Fruit fly (Drosophila melanogaster) whole organism, pupa: ENCODE measurements around the gene Dph1.

Source experiments
- CG10348 ChIP-seq: fragments of 200-800 bp; sonication (Bioruptor generic); IDR thresholded peaks from 2 replicates; pipeline ENCODE4 v1.3.6; 2022; ENCODE audit warnings: missing biosample characterization, missing genetic modification characterization
- CG12605 ChIP-seq: fragments of 200-800 bp; sonication (Bioruptor generic); IDR thresholded peaks from 2 replicates; pipeline ENCODE4 v1.3.6; 2022; ENCODE audit warnings: missing biosample characterization, missing genetic modification characterization
- CG13204 ChIP-seq: fragments of 200-800 bp; sonication (Bioruptor generic); optimal IDR thresholded peaks from 2 replicates; lab custom pipeline; 2018; ENCODE audit warnings: missing biosample characterization, mild to moderate bottlenecking, missing genetic modification characterization, moderate library complexity
- CG14655 ChIP-seq: fragments of 200-800 bp; sonication (Bioruptor generic); optimal IDR thresholded peaks from 3 replicates; lab custom pipeline; 2017; ENCODE audit warnings: mild to moderate bottlenecking, missing biosample characterization, missing genetic modification reagents, missing genetic modification characterization
- CG15710 ChIP-seq: fragments of 200-800 bp; sonication (Bioruptor generic); optimal IDR thresholded peaks from 2 replicates; lab custom pipeline; 2018; ENCODE audit warnings: missing biosample characterization, mild to moderate bottlenecking, missing genetic modification characterization, moderate library complexity
- CG17806 ChIP-seq: fragments of 200-800 bp; sonication (Bioruptor generic); optimal IDR thresholded peaks from 2 replicates; lab custom pipeline; 2018; ENCODE audit warnings: missing biosample characterization, mild to moderate bottlenecking, missing genetic modification characterization, moderate library complexity
- CG32121 ChIP-seq: fragments of 200-800 bp; sonication (Bioruptor generic); IDR thresholded peaks from 2 replicates; pipeline ENCODE4 v1.3.6; 2022; ENCODE audit warnings: missing biosample characterization, missing genetic modification characterization
- CG34367 ChIP-seq: fragments of 200-800 bp; sonication (Bioruptor generic); optimal IDR thresholded peaks from 2 replicates; lab custom pipeline; 2018; ENCODE audit warnings: missing biosample characterization, mild to moderate bottlenecking, missing genetic modification characterization
- CG4496 ChIP-seq: fragments of 200-800 bp; sonication (Bioruptor generic); IDR thresholded peaks from 3 replicates; pipeline ENCODE4 v1.3.6; 2022; ENCODE audit warnings: missing biosample characterization, missing genetic modification characterization
- CG8159 ChIP-seq: fragments of 200-800 bp; sonication (Bioruptor generic); optimal IDR thresholded peaks from 3 replicates; lab custom pipeline; 2018; ENCODE audit warnings: missing biosample characterization, mild to moderate bottlenecking, missing genetic modification characterization, moderate library complexity
- CG8301 ChIP-seq: fragments of 200-800 bp; sonication (Bioruptor generic); optimal IDR thresholded peaks from 2 replicates; lab custom pipeline; 2018; ENCODE audit warnings: missing biosample characterization, mild to moderate bottlenecking, missing genetic modification characterization
- CG9948 ChIP-seq: fragments of 200-800 bp; sonication (Bioruptor generic); optimal IDR thresholded peaks from 2 replicates; lab custom pipeline; 2018; ENCODE audit warnings: missing biosample characterization, mild to moderate bottlenecking, missing genetic modification characterization, moderate library complexity
- D1 ChIP-seq: fragments of 200-800 bp; sonication (Bioruptor generic); optimal IDR thresholded peaks from 2 replicates; lab custom pipeline; 2018; ENCODE audit warnings: missing biosample characterization, mild to moderate bottlenecking, missing genetic modification characterization, moderate library complexity
- EcR ChIP-seq: fragments of 200-800 bp; sonication (Bioruptor generic); optimal IDR thresholded peaks from 3 replicates; lab custom pipeline; 2019; ENCODE audit warnings: missing biosample characterization, missing genetic modification characterization, mild to moderate bottlenecking, moderate library complexity, missing genetic modification reagents
- Ets98B ChIP-seq: fragments of 200-800 bp; sonication (Bioruptor generic); IDR thresholded peaks from 2 replicates; pipeline ENCODE4 v1.3.6; 2022; ENCODE audit warnings: missing biosample characterization, missing genetic modification characterization
- Pif1A ChIP-seq: fragments of 200-800 bp; sonication (Bioruptor generic); optimal IDR thresholded peaks from 3 replicates; lab custom pipeline; 2016; ENCODE audit warnings: missing biosample characterization, missing genetic modification characterization
- Pif1B ChIP-seq: fragments of 200-800 bp; sonication (Bioruptor generic); optimal IDR thresholded peaks from 3 replicates; lab custom pipeline; 2016; ENCODE audit warnings: missing biosample characterization, missing genetic modification characterization
- Snoo ChIP-seq: fragments of 200-800 bp; sonication (Bioruptor generic); optimal IDR thresholded peaks from 3 replicates; lab custom pipeline; 2017; ENCODE audit warnings: missing biosample characterization, mild to moderate bottlenecking, missing genetic modification characterization, inconsistent platforms
- fd96Ca ChIP-seq: fragments of 200-800 bp; sonication (Bioruptor generic); IDR thresholded peaks from 3 replicates; pipeline ENCODE4 v1.3.6; 2022; ENCODE audit warnings: missing biosample characterization, missing genetic modification characterization
- gl ChIP-seq: fragments of 200-800 bp; sonication (Bioruptor generic); optimal IDR thresholded peaks from 2 replicates; lab custom pipeline; 2018; ENCODE audit warnings: missing biosample characterization, mild to moderate bottlenecking, missing genetic modification characterization
- rn ChIP-seq: fragments of 200-800 bp; sonication (Bioruptor generic); IDR thresholded peaks from 2 replicates; pipeline ENCODE4 v1.3.6; 2022; ENCODE audit warnings: missing biosample characterization, missing genetic modification characterization

Gene Dph1

DNA sequence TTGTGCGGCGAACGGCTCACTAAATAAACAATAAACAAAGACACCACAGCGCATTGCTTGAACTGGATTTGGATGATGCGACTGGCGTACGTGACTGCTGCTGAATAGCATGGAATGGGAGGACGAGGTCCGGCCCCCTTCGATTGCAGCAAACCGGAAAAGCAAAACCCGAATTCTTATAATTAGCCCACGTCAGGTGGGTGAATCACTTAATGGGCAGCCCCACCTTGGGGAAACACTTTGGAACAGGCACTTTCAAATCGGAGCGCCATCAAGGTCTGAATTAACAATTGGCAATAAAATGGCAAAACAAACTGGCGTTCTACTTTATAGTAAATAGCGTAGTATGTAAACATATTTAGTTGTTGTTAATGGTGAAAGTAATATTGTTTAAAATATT is 936 bp downstream of the Dph1 start:
- no peak for TF ChIP-seq rn (GFP tag; lab: Robert Waterston, UW)
- no peak for TF ChIP-seq gl (tag; lab: Kevin White, UChicago)
- TF ChIP-seq Pif1B (GFP tag; lab: Kevin White, UChicago) = no peak
- no peak for TF ChIP-seq D1 (tag; lab: Kevin White, UChicago)
- no peak for TF ChIP-seq CG34367 (tag; lab: Kevin White, UChicago)
- no peak for TF ChIP-seq CG9948 (tag; lab: Kevin White, UChicago)
- no peak for TF ChIP-seq CG8301 (tag; lab: Kevin White, UChicago)
- TF ChIP-seq Ets98B (GFP tag; lab: Robert Waterston, UW) = no peak
- TF ChIP-seq CG12605 (GFP tag; lab: Robert Waterston, UW) = no peak
- TF ChIP-seq CG8159 (tag; lab: Kevin White, UChicago) = no peak
- no peak for TF ChIP-seq CG4496 (GFP tag; lab: Robert Waterston, UW)
- no peak for TF ChIP-seq CG14655 (GFP tag; lab: Kevin White, UChicago)
- no peak for TF ChIP-seq EcR (GFP tag; lab: Kevin White, UChicago)
- TF ChIP-seq Snoo (tag; lab: Kevin White, UChicago) = no peak
- no peak for TF ChIP-seq fd96Ca (GFP tag; lab: Robert Waterston, UW)
- TF ChIP-seq CG32121 (GFP tag; lab: Robert Waterston, UW) = no peak
- TF ChIP-seq CG17806 (tag; lab: Kevin White, UChicago) = no peak
- TF ChIP-seq CG13204 = no peak
- no peak for TF ChIP-seq CG15710 (tag; lab: Kevin White, UChicago)
- TF ChIP-seq CG10348 (GFP tag; lab: Robert Waterston, UW) = no peak
- TF ChIP-seq, all 21 proteins: peak for 0

DNA sequence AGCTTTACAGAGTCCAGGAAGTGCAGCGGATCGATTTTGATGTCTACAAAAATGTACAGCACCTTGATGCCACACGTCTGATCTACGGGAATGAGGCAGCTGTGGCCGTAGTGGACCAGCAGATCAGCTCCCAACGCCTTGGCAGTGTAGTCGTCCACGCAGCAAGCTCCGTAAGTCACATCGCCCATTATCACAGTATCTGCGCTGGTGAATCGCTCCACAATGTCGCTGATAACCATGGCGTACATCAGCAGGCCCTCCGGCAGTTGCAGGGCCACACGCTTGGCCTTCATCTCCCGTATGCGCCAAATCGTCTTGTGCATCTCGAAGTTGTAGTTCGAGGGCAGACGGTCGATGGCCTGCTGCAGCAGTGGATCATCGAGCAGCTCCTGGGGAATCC is 1.7 kb downstream of the Dph1 start:
- TF ChIP-seq EcR (GFP tag; lab: Kevin White, UChicago) (peak; percentile 38), gl (tag; lab: Kevin White, UChicago) (no peak)

DNA sequence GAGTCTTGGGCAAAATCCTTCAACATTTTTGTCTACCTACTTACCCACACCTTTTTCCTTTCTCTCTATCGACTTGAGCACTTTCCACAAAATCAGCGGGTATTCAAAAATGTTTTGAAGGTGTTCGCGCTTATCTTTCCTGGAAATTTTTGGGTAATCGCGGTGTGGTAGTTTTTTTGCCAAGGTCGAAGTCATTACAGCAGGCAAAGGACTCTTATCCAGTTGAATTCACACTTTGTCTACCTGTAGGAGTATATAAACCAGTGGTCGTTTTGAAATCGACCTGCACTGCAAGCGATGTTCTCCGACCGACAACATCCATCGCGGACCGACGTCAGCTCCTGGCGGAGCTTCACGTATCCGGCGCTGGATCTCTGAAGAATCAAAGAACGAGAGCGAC is 3.9 kb downstream of the Dph1 start:
- TF ChIP-seq CG17806 (tag; lab: Kevin White, UChicago) (no peak), CG32121 (GFP tag; lab: Robert Waterston, UW) (no peak), Pif1A (no peak), Snoo (tag; lab: Kevin White, UChicago) (no peak), gl (tag; lab: Kevin White, UChicago) (no peak)

DNA sequence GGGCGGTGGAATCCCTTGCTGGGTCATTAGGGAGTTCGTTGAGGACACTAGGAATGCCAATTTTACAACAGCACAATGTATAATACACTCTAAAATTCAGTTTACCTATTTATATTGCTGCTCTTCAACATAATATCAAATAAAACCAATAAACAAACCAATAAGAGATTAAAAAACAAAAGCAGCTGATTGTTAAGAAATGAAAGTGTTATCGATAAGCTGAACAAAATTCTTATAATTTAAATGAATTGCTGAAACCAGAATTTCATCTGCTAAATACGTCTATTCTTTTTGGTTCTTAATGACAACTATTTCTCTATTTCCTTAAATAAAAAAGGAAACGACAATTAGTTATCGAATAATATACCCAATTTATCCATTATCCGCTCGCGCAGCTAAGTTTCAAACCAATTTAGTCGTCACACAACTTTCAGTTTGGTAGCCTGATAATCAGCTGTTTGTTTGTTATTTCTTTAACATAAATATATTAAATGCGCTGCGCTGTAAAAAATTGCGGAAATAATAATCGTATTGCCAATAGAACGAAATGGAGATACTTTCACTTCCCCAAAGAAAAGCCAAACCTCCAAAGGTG is 5.5 kb downstream of the Dph1 start, which contains the start of the genes Pldn and CG14135:
Gene Pldn, minus strand, starts transcription at position 197 of the 595 bp plus-strand sequence.
Gene CG14135, plus strand, starts transcription at position 369 of the 595 bp plus-strand sequence.
- TF ChIP-seq CG8301 (tag; lab: Kevin White, UChicago) (no peak), D1 (tag; lab: Kevin White, UChicago) (peak; percentile 12)

DNA sequence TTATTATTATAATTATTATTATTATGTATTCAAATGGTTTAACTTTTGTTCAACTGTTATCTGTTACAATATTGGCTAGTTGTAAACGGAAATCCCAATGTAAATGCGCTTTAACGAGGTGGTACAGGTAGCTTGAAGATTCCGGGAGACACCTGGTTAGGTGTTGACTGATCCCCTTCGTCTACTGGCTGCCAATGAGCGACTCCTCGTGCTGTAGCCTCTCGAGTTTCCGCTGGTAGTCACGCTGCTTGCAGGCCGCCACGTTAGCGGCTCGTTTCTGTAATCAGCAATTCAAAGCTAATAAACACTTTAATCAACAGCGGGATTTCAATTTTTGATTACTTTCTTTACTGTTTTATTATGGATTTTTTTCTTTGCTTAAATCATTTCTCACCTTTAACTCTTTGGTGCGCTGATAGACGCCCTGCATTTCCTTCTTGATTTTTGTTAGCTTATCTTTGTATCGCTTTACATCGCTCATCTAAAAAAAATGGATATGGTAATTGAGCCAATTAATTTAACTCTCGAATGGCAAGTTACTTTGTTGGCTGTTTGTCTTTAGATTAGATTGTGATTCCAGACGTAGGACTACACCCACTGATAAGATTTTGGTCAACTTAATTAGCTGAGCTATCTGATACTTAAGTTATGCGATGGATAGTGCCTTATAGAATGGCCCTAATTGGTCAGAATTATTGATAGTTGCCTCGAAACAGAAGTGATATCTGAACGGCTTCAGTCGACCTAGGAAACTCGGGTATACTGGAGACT is 6.7 kb downstream of the Dph1 start:
- TF ChIP-seq CG9948 (tag; lab: Kevin White, UChicago) = no peak
- TF ChIP-seq CG17806 (tag; lab: Kevin White, UChicago) = no peak

DNA sequence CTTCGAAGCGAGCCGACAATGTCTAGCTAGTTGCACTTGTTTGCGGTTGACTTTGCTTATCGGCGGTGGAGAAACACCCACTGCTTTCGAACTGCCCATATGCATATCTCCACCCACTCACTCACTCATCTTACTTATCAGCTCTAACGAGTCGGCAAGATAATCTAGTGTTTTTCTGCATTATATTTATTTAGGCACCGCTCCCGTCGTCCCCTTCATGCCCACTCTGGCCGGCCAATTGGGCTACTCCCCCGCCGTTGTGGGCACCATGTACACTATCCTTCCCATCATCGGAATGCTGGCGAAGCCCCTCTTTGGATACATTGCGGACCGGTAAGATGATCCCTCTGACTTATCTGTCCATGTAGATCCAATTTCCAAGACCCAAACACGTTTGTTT is 10.9 kb downstream of the Dph1 start:
- TF ChIP-seq CG4496 (GFP tag; lab: Robert Waterston, UW) = no peak
- TF ChIP-seq Pif1B (GFP tag; lab: Kevin White, UChicago) = no peak
- no peak for TF ChIP-seq D1 (tag; lab: Kevin White, UChicago)
- TF ChIP-seq, all 21 proteins: peak for 0

DNA sequence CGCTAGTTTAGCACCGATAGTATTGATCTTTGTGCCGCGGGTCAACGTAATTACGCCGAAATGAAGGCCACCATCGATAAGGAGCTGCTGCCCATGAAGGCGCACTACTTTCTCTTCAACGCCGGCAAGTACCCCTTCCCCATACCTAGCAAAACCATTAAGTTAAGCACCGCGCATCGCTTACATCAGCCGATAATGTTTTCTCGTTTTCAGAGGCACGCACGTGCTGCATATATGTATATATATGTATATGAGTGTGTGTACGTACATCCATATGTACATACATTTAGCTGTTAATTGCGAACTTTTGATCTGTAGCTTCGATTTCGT is 12.3 kb downstream of the Dph1 start:
- TF ChIP-seq CG4496 (GFP tag; lab: Robert Waterston, UW) (no peak), Pif1B (GFP tag; lab: Kevin White, UChicago) (no peak), EcR (GFP tag; lab: Kevin White, UChicago) (no peak)
